Fruit fly (Drosophila melanogaster) whole organism, pupa: ENCODE measurements around the gene Hexo1.

ENCODE experiments used
- CG12605 ChIP-seq: fragments of 200-800 bp; sonication (Bioruptor generic); IDR thresholded peaks from 2 replicates; pipeline ENCODE4 v1.3.6; 2022; ENCODE audit warnings: missing biosample characterization, missing genetic modification characterization
- CG13204 ChIP-seq: fragments of 200-800 bp; sonication (Bioruptor generic); optimal IDR thresholded peaks from 2 replicates; lab custom pipeline; 2018; ENCODE audit warnings: missing biosample characterization, mild to moderate bottlenecking, missing genetic modification characterization, moderate library complexity
- CG15710 ChIP-seq: fragments of 200-800 bp; sonication (Bioruptor generic); optimal IDR thresholded peaks from 2 replicates; lab custom pipeline; 2018; ENCODE audit warnings: missing biosample characterization, mild to moderate bottlenecking, missing genetic modification characterization, moderate library complexity
- CG8159 ChIP-seq: fragments of 200-800 bp; sonication (Bioruptor generic); optimal IDR thresholded peaks from 3 replicates; lab custom pipeline; 2018; ENCODE audit warnings: missing biosample characterization, mild to moderate bottlenecking, missing genetic modification characterization, moderate library complexity
- CG9948 ChIP-seq: fragments of 200-800 bp; sonication (Bioruptor generic); optimal IDR thresholded peaks from 2 replicates; lab custom pipeline; 2018; ENCODE audit warnings: missing biosample characterization, mild to moderate bottlenecking, missing genetic modification characterization, moderate library complexity
- D1 ChIP-seq: fragments of 200-800 bp; sonication (Bioruptor generic); optimal IDR thresholded peaks from 2 replicates; lab custom pipeline; 2018; ENCODE audit warnings: missing biosample characterization, mild to moderate bottlenecking, missing genetic modification characterization, moderate library complexity

dm6 chr3L:4307691-4308383, 19.4 kb downstream of the Hexo1 start, which contains the start of gene dyl:
- TF ChIP-seq CG9948 (no peak), CG13204 (GFP tag; lab: Kevin White, UChicago) (no peak), CG8159 (tag; lab: Kevin White, UChicago) (no peak), D1 (no peak), CG12605 (no peak), CG15710 (tag; lab: Kevin White, UChicago) (no peak)
